Fruit fly (Drosophila melanogaster) whole organism, embryonic: Measurements from ENCODE around the gene Spps.
A peak's percentile ranks its signal among the peaks of the same experiment; 100 is the strongest.

Source experiments
- Atf-2 ChIP-seq: fragments of 200-800 bp; sonication (Bioruptor generic); optimal IDR thresholded peaks from 2 replicates; lab custom pipeline; 2016; ENCODE audit warnings: missing biosample characterization, missing genetic modification characterization
- CG12942 ChIP-seq: fragments of 200-800 bp; sonication (Bioruptor generic); optimal IDR thresholded peaks from 3 replicates; lab custom pipeline; 2016; ENCODE audit warnings: missing biosample characterization, missing genetic modification characterization
- CG13424 ChIP-seq: fragments of 200-800 bp; sonication (Bioruptor generic); optimal IDR thresholded peaks from 2 replicates; lab custom pipeline; 2019; ENCODE audit warnings: missing biosample characterization, mild to moderate bottlenecking, missing genetic modification characterization, moderate library complexity
- CG13894 ChIP-seq: fragments of 200-800 bp; sonication (Bioruptor generic); optimal IDR thresholded peaks from 3 replicates; lab custom pipeline; 2018; ENCODE audit warnings: missing biosample characterization, mild to moderate bottlenecking, missing genetic modification characterization, moderate library complexity
- CG15479 ChIP-seq: fragments of 200-800 bp; sonication (Bioruptor generic); optimal IDR thresholded peaks from 3 replicates; lab custom pipeline; 2019; ENCODE audit warnings: missing biosample characterization, mild to moderate bottlenecking, missing genetic modification characterization, moderate library complexity
- CG1647 ChIP-seq: fragments of 200-800 bp; sonication (Bioruptor generic); optimal IDR thresholded peaks from 3 replicates; lab custom pipeline; 2016; ENCODE audit warnings: missing biosample characterization, missing genetic modification characterization
- CG2678 ChIP-seq: fragments of 200-800 bp; sonication (Bioruptor generic); optimal IDR thresholded peaks from 3 replicates; lab custom pipeline; 2019; ENCODE audit warnings: missing biosample characterization, mild to moderate bottlenecking, missing genetic modification characterization, moderate library complexity
- CG31365 ChIP-seq: fragments of 200-800 bp; sonication (Bioruptor generic); optimal IDR thresholded peaks from 2 replicates; lab custom pipeline; 2018; ENCODE audit warnings: missing biosample characterization, mild to moderate bottlenecking, missing genetic modification characterization
- CG3281 ChIP-seq: fragments of 200-800 bp; sonication (Bioruptor generic); optimal IDR thresholded peaks from 3 replicates; lab custom pipeline; 2017; ENCODE audit warnings: missing biosample characterization, mild to moderate bottlenecking, missing genetic modification characterization
- CG34224 ChIP-seq: fragments of 200-800 bp; sonication (Bioruptor generic); IDR thresholded peaks from 3 replicates; pipeline ENCODE4 v1.3.6; 2022; ENCODE audit warnings: missing biosample characterization, missing genetic modification characterization; ENCODE audit not compliant: partially characterized antibody
- CG4360 ChIP-seq: fragments of 200-800 bp; sonication (Bioruptor generic); IDR thresholded peaks from 2 replicates; pipeline ENCODE4 v1.3.6; 2022; ENCODE audit warnings: missing biosample characterization, missing genetic modification characterization
- CG4424 ChIP-seq: fragments of 200-800 bp; sonication (Bioruptor generic); optimal IDR thresholded peaks from 3 replicates; lab custom pipeline; 2016; ENCODE audit warnings: missing biosample characterization, missing genetic modification characterization
- CG4707 ChIP-seq: fragments of 200-800 bp; sonication (Bioruptor generic); optimal IDR thresholded peaks from 2 replicates; lab custom pipeline; 2018; ENCODE audit warnings: missing biosample characterization, mild to moderate bottlenecking, missing genetic modification characterization, moderate library complexity
- CG6791 ChIP-seq: fragments of 200-800 bp; sonication (Bioruptor generic); IDR thresholded peaks from 3 replicates; pipeline ENCODE4 v1.3.6; 2022; ENCODE audit warnings: missing biosample characterization, missing genetic modification characterization; ENCODE audit not compliant: partially characterized antibody
- CG7271 ChIP-seq: fragments of 200-800 bp; sonication (Bioruptor generic); optimal IDR thresholded peaks from 2 replicates; lab custom pipeline; 2018; ENCODE audit warnings: missing biosample characterization, mild to moderate bottlenecking, missing genetic modification characterization, moderate library complexity
- CG7987 ChIP-seq: fragments of 200-800 bp; sonication (Bioruptor generic); optimal IDR thresholded peaks from 2 replicates; lab custom pipeline; 2018; ENCODE audit warnings: missing biosample characterization, mild to moderate bottlenecking, missing genetic modification characterization, moderate library complexity
- CG8388 ChIP-seq: fragments of 200-800 bp; sonication (Bioruptor generic); optimal IDR thresholded peaks from 2 replicates; lab custom pipeline; 2019; ENCODE audit warnings: missing biosample characterization, mild to moderate bottlenecking, missing genetic modification characterization, moderate library complexity
- CG8924 ChIP-seq: fragments of 200-800 bp; optimal IDR thresholded peaks from 3 replicates; lab custom pipeline; 2019; ENCODE audit warnings: missing biosample characterization, mild to moderate bottlenecking, missing genetic modification characterization, moderate library complexity
- CG8944 ChIP-seq: fragments of 200-800 bp; sonication (Bioruptor generic); optimal IDR thresholded peaks from 3 replicates; lab custom pipeline; 2016; ENCODE audit warnings: missing biosample characterization, missing genetic modification characterization
- CG9932 ChIP-seq: fragments of 200-800 bp; sonication (Bioruptor generic); IDR thresholded peaks from 2 replicates; pipeline ENCODE4 v1.3.6; 2022; ENCODE audit warnings: missing biosample characterization, missing genetic modification characterization
- CHES-1-like ChIP-seq: fragments of 200-800 bp; sonication (Bioruptor generic); optimal IDR thresholded peaks from 2 replicates; lab custom pipeline; 2016; ENCODE audit warnings: missing biosample characterization, missing genetic modification characterization
- Gsc ChIP-seq: fragments of 200-800 bp; sonication (Bioruptor generic); IDR thresholded peaks from 2 replicates; pipeline ENCODE4 v1.3.6; 2022; ENCODE audit warnings: missing biosample characterization, missing genetic modification characterization
- Hmx ChIP-seq: fragments of 200-800 bp; sonication (Bioruptor generic); optimal IDR thresholded peaks from 2 replicates; lab custom pipeline; 2016; ENCODE audit warnings: missing biosample characterization, missing genetic modification characterization
- Hr78 ChIP-seq, 2 experiments: fragments of 200-800 bp in 1 of 2; fragments of >200 bp in 1 of 2; sonication (Bioruptor generic) in 1 of 2; optimal IDR thresholded peaks; 2 replicates each; lab custom pipeline; 2017 to 2019; ENCODE audit warnings: missing biosample characterization in 2 of 2, missing genetic modification characterization in 2 of 2, mild to moderate bottlenecking in 1 of 2, moderate library complexity in 1 of 2
- MBD-R2 ChIP-seq: fragments of 200-800 bp; sonication (Bioruptor generic); IDR thresholded peaks from 2 replicates; pipeline ENCODE4 v1.3.6; 2022; ENCODE audit warnings: missing biosample characterization, missing genetic modification characterization
- Max ChIP-seq: fragments of 200-800 bp; sonication (Bioruptor generic); optimal IDR thresholded peaks from 2 replicates; lab custom pipeline; 2016; ENCODE audit warnings: missing biosample characterization, mild to moderate bottlenecking, missing genetic modification characterization
- NC2β ChIP-seq: fragments of 200-800 bp; sonication (Bioruptor generic); optimal IDR thresholded peaks from 2 replicates; lab custom pipeline; 2016; ENCODE audit warnings: missing biosample characterization, missing genetic modification characterization
- PHDP ChIP-seq: fragments of 200-800 bp; sonication (Bioruptor generic); optimal IDR thresholded peaks from 3 replicates; lab custom pipeline; 2018; ENCODE audit warnings: missing biosample characterization, mild to moderate bottlenecking, missing genetic modification characterization, moderate library complexity
- Ptx1 ChIP-seq: fragments of 200-800 bp; sonication (Bioruptor generic); IDR thresholded peaks from 2 replicates; pipeline ENCODE4 v1.3.6; 2022; ENCODE audit warnings: missing biosample characterization, missing genetic modification characterization
- Usf ChIP-seq: fragments of 200-800 bp; sonication (Bioruptor generic); optimal IDR thresholded peaks from 2 replicates; lab custom pipeline; 2017; ENCODE audit warnings: missing genotype, missing biosample characterization, missing genetic modification characterization
- Xbp1 ChIP-seq: fragments of 200-800 bp; sonication (Bioruptor generic); optimal IDR thresholded peaks from 3 replicates; lab custom pipeline; 2016; ENCODE audit warnings: missing biosample characterization, mild to moderate bottlenecking, missing genetic modification characterization
- bigmax ChIP-seq: fragments of 200-800 bp; sonication (Bioruptor generic); optimal IDR thresholded peaks from 2 replicates; lab custom pipeline; 2018; ENCODE audit warnings: missing biosample characterization, mild to moderate bottlenecking, missing genetic modification characterization
- br ChIP-seq: fragments of >200 bp; optimal IDR thresholded peaks from 2 replicates; lab custom pipeline; 2017
- emc ChIP-seq: fragments of 200-800 bp; sonication (Bioruptor generic); optimal IDR thresholded peaks from 2 replicates; lab custom pipeline; 2016; ENCODE audit warnings: missing biosample characterization, missing genetic modification characterization
- fd102C ChIP-seq: fragments of 200-800 bp; sonication (Bioruptor generic); optimal IDR thresholded peaks from 2 replicates; lab custom pipeline; 2018; ENCODE audit warnings: missing biosample characterization, mild to moderate bottlenecking, missing genetic modification characterization, moderate library complexity
- gem ChIP-seq: fragments of 200-800 bp; sonication (Bioruptor generic); optimal IDR thresholded peaks from 2 replicates; lab custom pipeline; 2019; ENCODE audit warnings: missing biosample characterization, mild to moderate bottlenecking, missing genetic modification characterization, moderate library complexity
- her ChIP-seq: fragments of 200-800 bp; sonication (Bioruptor generic); optimal IDR thresholded peaks from 2 replicates; lab custom pipeline; 2016; ENCODE audit warnings: missing biosample characterization, missing genetic modification characterization
- insv ChIP-seq, 2 experiments: fragments of 200-800 bp; sonication (Bioruptor generic); optimal IDR thresholded peaks; 3 replicates each; lab custom pipeline; 2016 to 2018; ENCODE audit warnings: missing biosample characterization in 2 of 2, missing genetic modification characterization in 2 of 2
- kah ChIP-seq: fragments of 200-800 bp; sonication (Bioruptor generic); optimal IDR thresholded peaks from 2 replicates; lab custom pipeline; 2018; ENCODE audit warnings: missing biosample characterization, mild to moderate bottlenecking, missing genetic modification characterization
- lab ChIP-seq: fragments of 200-800 bp; sonication (Bioruptor generic); optimal IDR thresholded peaks from 3 replicates; lab custom pipeline; 2017; ENCODE audit warnings: missing biosample characterization, missing genetic modification characterization, mild to moderate bottlenecking, moderate library complexity, missing genetic modification reagents
- lola ChIP-seq, 3 experiments: fragments of >200 bp in 2 of 3; fragments of 200-800 bp in 1 of 3; sonication (Bioruptor generic) in 1 of 3; optimal IDR thresholded peaks; 2 replicates each; lab custom pipeline; 2017 to 2019; ENCODE audit warnings: missing biosample characterization in 3 of 3, missing genetic modification characterization in 3 of 3, mild to moderate bottlenecking in 1 of 3, moderate library complexity in 1 of 3
- nmo ChIP-seq: fragments of 200-800 bp; sonication (Bioruptor generic); optimal IDR thresholded peaks from 2 replicates; lab custom pipeline; 2018; ENCODE audit warnings: missing biosample characterization, mild to moderate bottlenecking, missing genetic modification characterization, moderate library complexity
- pfk ChIP-seq: fragments of 200-800 bp; sonication (Bioruptor generic); optimal IDR thresholded peaks from 2 replicates; lab custom pipeline; 2018; ENCODE audit warnings: missing biosample characterization, mild to moderate bottlenecking, missing genetic modification characterization, moderate library complexity
- sim ChIP-seq: fragments of 200-800 bp; sonication (Bioruptor generic); IDR thresholded peaks from 2 replicates; pipeline ENCODE4 v1.3.6; 2022; ENCODE audit warnings: missing biosample characterization, missing genetic modification characterization
- sqz ChIP-seq: fragments of 200-800 bp; sonication (Bioruptor generic); optimal IDR thresholded peaks from 3 replicates; lab custom pipeline; 2018; ENCODE audit warnings: missing biosample characterization, mild to moderate bottlenecking, missing genetic modification characterization
- sr ChIP-seq: fragments of 200-800 bp; sonication (Bioruptor generic); IDR thresholded peaks from 3 replicates; pipeline ENCODE4 v1.3.6; 2022; ENCODE audit warnings: missing biosample characterization, missing genetic modification characterization
- tap ChIP-seq: fragments of 200-800 bp; optimal IDR thresholded peaks from 3 replicates; lab custom pipeline; 2019; ENCODE audit warnings: missing biosample characterization, mild to moderate bottlenecking, missing genetic modification characterization, moderate library complexity
- zen ChIP-seq: fragments of 200-800 bp; sonication (Bioruptor generic); optimal IDR thresholded peaks from 3 replicates; lab custom pipeline; 2018; ENCODE audit warnings: missing biosample characterization, mild to moderate bottlenecking, missing genetic modification characterization, moderate library complexity

The Spps gene

DNA sequence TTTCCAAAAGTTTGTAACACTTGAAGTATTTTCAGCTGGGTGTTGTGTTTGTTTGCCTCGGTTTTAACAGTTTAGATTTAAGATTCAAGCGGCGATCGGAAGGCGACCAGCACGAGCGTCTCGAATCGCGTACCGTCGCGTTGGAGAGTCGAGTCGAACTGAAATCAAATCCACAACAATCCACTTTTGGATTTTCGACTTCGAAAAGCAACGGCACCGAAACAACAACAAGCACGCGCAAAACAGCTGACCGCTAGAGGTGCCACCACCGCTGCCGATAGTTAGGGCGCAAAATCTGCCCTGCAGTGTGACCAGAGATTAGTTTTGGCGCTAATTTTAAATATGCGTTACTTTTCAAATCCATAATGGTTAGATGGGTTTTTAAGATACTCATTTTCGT, 44.3 kb upstream of the Spps start, which contains the start of gene jar (continued):
- no peak for TF ChIP-seq emc (GFP tag; lab: Kevin White, UChicago)
- TF ChIP-seq CG3281 (GFP tag; lab: Kevin White, UChicago), result peak; percentile 30
- TF ChIP-seq CG2678 (tag; lab: Kevin White, UChicago), result peak; percentile 34
- TF ChIP-seq CG4707 (GFP tag; lab: Kevin White, UChicago), result peak; percentile 29
- TF ChIP-seq zen (tag; lab: Kevin White, UChicago), result peak; percentile 27
- TF ChIP-seq Hr78 (GFP tag; optimal IDR thresholded peaks at IDR 0.05; lab: Kevin White, UChicago), result no peak
- TF ChIP-seq fd102C (GFP tag; lab: Kevin White, UChicago), result peak; percentile 21
- no peak for TF ChIP-seq CG15479 (GFP tag; lab: Kevin White, UChicago)
- TF ChIP-seq CG9932 (GFP tag; lab: Robert Waterston, UW), result peak; percentile 32; the same call in 1 of the 2 replicates
- TF ChIP-seq kah, result peak; percentile 34
- TF ChIP-seq pfk (GFP tag; lab: Kevin White, UChicago), result no peak
- peak; percentile 50 for TF ChIP-seq bigmax
- TF ChIP-seq lola (GFP tag; optimal IDR thresholded peaks at IDR 0.05; lab: Kevin White, UChicago), result no peak
- peak; percentile 12 for TF ChIP-seq her (GFP tag; lab: Kevin White, UChicago)
- no peak for TF ChIP-seq CG7271
- TF ChIP-seq Hmx (GFP tag; lab: Kevin White, UChicago), result no peak
- peak; percentile 6 for TF ChIP-seq CG1647
- peak; percentile 32 for TF ChIP-seq NC2β (GFP tag; lab: Kevin White, UChicago)
- TF ChIP-seq br, result no peak
- TF ChIP-seq CG13894, result peak; percentile 77
- TF ChIP-seq Gsc, result no peak
- TF ChIP-seq Atf-2 (GFP tag; lab: Kevin White, UChicago), result no peak
- no peak for TF ChIP-seq gem
- TF ChIP-seq CHES-1-like (GFP tag; lab: Kevin White, UChicago), result peak; percentile 66
- TF ChIP-seq CG31365 (tag; lab: Kevin White, UChicago), result peak; percentile 44
- no peak for TF ChIP-seq tap (tag; lab: Kevin White, UChicago)
- peak; percentile 45 for TF ChIP-seq nmo
- TF ChIP-seq sim (GFP tag; lab: Robert Waterston, UW), result no peak
- TF ChIP-seq Max, result no peak
- TF ChIP-seq Xbp1 (GFP tag; lab: Kevin White, UChicago), result no peak
- TF ChIP-seq CG7987 (GFP tag; lab: Kevin White, UChicago), result peak; percentile 71
- TF ChIP-seq sqz, result peak; percentile 43
- peak; percentile 99 for TF ChIP-seq CG4360
- no peak for TF ChIP-seq CG8944 (GFP tag; lab: Kevin White, UChicago)
- TF ChIP-seq Usf, result no peak
- 0 out of 2 replicates have a peak, but pooled peaks have one; percentile 17 for TF ChIP-seq Ptx1
- TF ChIP-seq insv (GFP tag; optimal IDR thresholded peaks at IDR 0.05; lab: Kevin White, UChicago), result peak in 1 of 2 experiments; percentile 73
- TF ChIP-seq CG8924 (tag; lab: Kevin White, UChicago), result peak; percentile 39
- peak; percentile 93 for TF ChIP-seq CG34224 (GFP tag; lab: Robert Waterston, UW)
- no peak for TF ChIP-seq CG13424 (tag; lab: Kevin White, UChicago)
- peak; percentile 26 for TF ChIP-seq CG8388 (GFP tag; lab: Kevin White, UChicago)
- TF ChIP-seq CG6791 (GFP tag; lab: Robert Waterston, UW), result peak; percentile 91
- peak; percentile 45; the same call in 1 of the 2 replicates for TF ChIP-seq MBD-R2 (GFP tag; lab: Robert Waterston, UW)
- TF ChIP-seq CG4424 (GFP tag; lab: Kevin White, UChicago), result no peak
- peak; percentile 46 for TF ChIP-seq PHDP (tag; lab: Kevin White, UChicago)
- 0 out of 3 replicates have a peak, but pooled peaks have one; percentile 41 for TF ChIP-seq sr
- TF ChIP-seq lab (GFP tag; lab: Kevin White, UChicago), result peak; percentile 60
- TF ChIP-seq CG12942, result no peak
